Worm (Caenorhabditis elegans) whole organism, L4/young adult: Measurements from ENCODE around the gene gst-9.

Experiments
- W03F9.2 ChIP-seq: fragments of 150-350 bp; optimal IDR thresholded peaks from 2 replicates; lab custom pipeline; 2014; ENCODE audit warnings: missing biosample characterization, missing genetic modification characterization
- him-1 ChIP-seq: sonication (generic microtip); optimal IDR thresholded peaks from 2 replicates; lab custom pipeline; 2016; ENCODE audit warnings: missing genotype, missing genetic modification reagents, missing genetic modification characterization, missing compliant biosample characterization

- TF ChIP-seq him-1 (tag; lab: Kevin White, UChicago), result no peak
- TF ChIP-seq W03F9.2, result no peak
Observed at ce11 chrII:4882498-4882897, 8.9 kb upstream of the gst-9 start.
